Fruit fly (Drosophila melanogaster) whole organism: ENCODE measurements around the gene Rab1.

Experiments
- CG8478 ChIP-seq: fragments of >200 bp; optimal IDR thresholded peaks from 2 replicates; lab custom pipeline; 2018; ENCODE audit warnings: inconsistent platforms
- Dll ChIP-seq: fragments of >200 bp; optimal IDR thresholded peaks from 2 replicates; lab custom pipeline; 2017
- EcR ChIP-seq, 2 experiments: fragments of >200 bp; optimal IDR thresholded peaks; 2 replicates each; lab custom pipeline; 2017; ENCODE audit warnings: missing biosample characterization in 2 of 2, missing genetic modification characterization in 2 of 2, missing genetic modification reagents in 2 of 2
- pan ChIP-seq: fragments of >200 bp; optimal IDR thresholded peaks from 2 replicates; lab custom pipeline; 2017
- psq ChIP-seq: fragments of >200 bp; optimal IDR thresholded peaks from 2 replicates; lab custom pipeline; 2017
- usp ChIP-seq: fragments of >200 bp; optimal IDR thresholded peaks from 2 replicates; lab custom pipeline; 2017; ENCODE audit warnings: missing biosample characterization, missing genetic modification characterization, mixed read lengths

Gene Rab1

DNA sequence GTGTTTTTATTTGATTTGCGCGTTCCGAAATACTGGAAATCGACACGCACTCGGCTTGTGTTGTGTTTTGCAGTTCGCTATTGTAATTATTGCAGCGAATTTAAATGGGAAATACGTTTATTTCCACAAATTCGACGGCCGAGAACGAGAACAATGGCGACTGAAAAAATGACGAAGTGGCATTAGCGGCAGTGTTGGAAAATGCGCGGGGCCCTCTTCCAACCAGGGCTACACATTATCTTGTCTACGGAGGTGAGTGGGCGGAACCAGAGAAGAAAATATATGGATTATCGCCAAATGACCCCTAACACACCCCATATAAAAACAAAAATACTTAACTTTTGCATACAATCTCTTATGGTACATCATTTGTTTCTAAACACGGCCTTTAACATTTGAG lies at the start of gene Rab1:
Gene Rab1, minus strand, starts transcription at position 188 of the 400 bp plus-strand sequence.
- TF ChIP-seq Dll (lab: Kevin White, UChicago) (no peak), psq (lab: Kevin White, UChicago) (no peak), EcR (GFP tag; optimal IDR thresholded peaks at IDR 0.05; lab: Kevin White, UChicago) (no peak), CG8478 (lab: Kevin White, UChicago) (no peak), pan (lab: Kevin White, UChicago) (no peak), usp (GFP tag; lab: Kevin White, UChicago) (no peak)

DNA sequence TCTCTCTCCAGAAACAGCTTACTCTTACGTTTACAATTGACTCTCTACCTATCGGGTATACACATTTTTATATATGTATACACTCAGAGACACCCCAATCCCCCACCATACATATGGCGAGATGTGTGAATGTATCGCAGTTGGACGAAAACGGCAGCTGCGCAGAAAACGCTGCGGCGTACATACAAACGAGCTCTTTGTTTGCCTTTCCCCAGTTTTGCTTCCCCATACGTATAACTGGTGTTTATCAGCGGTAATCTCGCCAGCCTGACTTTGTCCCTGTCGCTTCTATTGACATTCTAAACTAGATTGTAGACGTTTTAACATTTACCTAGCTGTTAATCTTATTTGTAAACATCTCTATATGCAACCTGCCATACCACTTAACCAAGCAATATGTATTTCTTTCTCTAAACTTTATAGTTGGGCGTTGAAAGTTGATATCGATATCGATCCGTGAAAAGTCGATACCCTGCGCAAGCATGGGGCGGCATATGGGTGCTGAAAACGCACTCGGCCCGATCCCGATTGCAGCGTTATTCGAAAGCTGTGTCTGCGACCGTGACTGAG lies 28.6 kb upstream of the Rab1 start:
- TF ChIP-seq EcR (GFP tag; optimal IDR thresholded peaks at IDR 0.05; lab: Kevin White, UChicago): no peak
- no peak for TF ChIP-seq psq (lab: Kevin White, UChicago)
- no peak for TF ChIP-seq CG8478 (lab: Kevin White, UChicago)
- no peak for TF ChIP-seq pan (lab: Kevin White, UChicago)
- no peak for TF ChIP-seq Dll (lab: Kevin White, UChicago)
- TF ChIP-seq usp (GFP tag; lab: Kevin White, UChicago): no peak

DNA sequence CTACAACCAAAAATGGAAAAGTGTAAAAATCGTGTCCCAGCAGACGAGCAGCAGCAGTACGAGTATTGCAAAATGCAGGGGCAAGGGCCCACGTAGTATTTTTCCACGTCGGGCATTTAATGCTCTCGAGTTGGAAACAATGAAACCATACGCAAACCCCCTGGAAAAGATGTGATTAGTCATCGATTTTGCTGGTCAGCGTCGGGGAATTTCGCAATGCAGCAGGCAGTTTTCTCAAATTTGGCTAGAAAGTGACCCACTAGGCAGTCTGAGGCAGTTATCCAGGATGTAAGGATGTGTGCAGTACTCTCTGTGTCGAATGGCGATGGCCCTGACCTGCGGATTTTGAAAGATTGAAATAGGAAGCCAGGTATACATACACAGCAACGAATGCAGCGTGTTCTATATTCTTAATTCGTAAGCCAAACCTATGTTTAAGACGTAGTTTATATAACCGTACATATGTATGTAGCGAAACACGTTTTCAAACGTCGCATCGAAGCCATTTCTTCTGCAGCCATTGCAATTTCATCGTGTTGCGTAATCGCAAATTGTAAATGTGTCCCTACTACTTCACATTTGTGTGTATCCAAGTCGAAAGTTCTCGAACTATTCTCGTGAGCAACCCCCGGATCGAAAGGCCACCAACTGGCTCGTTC lies 28.0 kb upstream of the Rab1 start:
- TF ChIP-seq usp (GFP tag; lab: Kevin White, UChicago) (no peak), CG8478 (lab: Kevin White, UChicago) (no peak), EcR (GFP tag; optimal IDR thresholded peaks at IDR 0.05; lab: Kevin White, UChicago) (no peak), Dll (lab: Kevin White, UChicago) (no peak), pan (lab: Kevin White, UChicago) (no peak), psq (lab: Kevin White, UChicago) (no peak)

DNA sequence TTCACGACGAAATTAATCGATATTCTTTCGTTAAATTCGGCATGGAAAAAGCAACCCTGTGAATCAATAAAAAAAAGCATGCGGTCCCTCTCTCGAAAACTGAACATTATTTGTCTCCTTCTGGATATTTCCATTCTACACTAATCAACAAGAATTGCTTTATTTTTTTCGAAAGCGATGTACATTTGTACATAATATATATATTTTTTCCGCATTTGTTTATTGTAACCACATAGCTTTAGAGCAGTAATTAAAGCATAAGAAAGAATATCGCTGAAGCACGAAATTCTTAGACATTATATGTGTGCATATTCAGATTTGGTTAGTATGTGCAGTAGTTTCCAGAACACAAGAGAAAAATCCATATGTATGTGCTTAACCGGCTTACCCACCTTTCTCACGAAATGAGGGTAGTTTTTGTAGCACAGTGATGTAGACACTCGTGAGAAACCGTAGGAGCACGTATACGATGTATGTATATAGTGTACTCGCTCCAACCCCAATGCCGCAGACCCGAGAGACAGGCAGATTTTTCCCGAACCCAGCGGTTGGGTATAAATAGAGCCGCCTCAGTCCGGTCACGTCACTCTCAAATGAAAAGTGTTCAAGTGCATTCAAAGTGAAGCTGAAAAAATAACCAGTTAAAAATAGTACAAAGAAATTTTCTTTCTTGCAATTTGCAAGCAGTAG lies 27.3 kb upstream of the Rab1 start:
- TF ChIP-seq EcR (GFP tag; optimal IDR thresholded peaks at IDR 0.05; lab: Kevin White, UChicago) (no peak), CG8478 (lab: Kevin White, UChicago) (peak; percentile 16)

DNA sequence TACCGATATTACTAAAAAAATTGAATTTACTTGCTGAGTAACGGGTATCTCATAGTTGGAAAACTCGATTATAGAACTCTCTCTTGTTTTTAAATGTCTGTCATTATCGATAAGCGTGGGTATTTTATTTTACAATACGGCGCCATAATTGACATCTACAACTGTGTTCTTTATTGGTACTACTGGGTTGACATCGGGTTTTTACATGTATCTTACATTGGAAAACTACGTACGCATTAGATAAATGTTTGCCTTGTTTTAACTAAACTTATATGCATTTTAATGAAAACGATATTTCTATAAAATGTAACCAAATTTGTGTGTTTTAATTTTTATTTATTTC lies 26.8 kb upstream of the Rab1 start:
- no peak for TF ChIP-seq CG8478 (lab: Kevin White, UChicago)
- TF ChIP-seq Dll (lab: Kevin White, UChicago): no peak
- TF ChIP-seq EcR (GFP tag; optimal IDR thresholded peaks at IDR 0.05; lab: Kevin White, UChicago): no peak
- no peak for TF ChIP-seq psq (lab: Kevin White, UChicago)
- TF ChIP-seq usp (GFP tag; lab: Kevin White, UChicago): no peak
- no peak for TF ChIP-seq pan (lab: Kevin White, UChicago)

DNA sequence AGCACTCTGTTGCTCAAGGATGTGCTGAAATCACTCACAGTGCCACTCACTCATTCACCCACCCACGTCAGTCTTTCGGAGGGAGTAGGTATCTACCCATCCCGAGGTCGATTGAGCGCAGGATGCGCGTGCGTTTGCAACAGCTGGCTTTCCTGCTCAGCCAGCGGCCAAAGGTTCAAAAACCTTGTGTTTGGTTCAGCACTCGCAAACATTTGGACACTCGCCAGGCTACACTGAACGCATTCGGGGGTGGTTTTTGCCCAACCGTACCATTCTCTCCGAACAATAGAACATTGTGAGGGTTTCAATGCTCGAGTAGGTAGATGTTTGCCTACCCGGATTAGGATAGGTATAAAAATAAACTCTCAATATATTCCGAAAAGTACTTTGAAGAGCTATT lies 26.1 kb upstream of the Rab1 start:
- no peak for TF ChIP-seq pan (lab: Kevin White, UChicago)
- TF ChIP-seq CG8478 (lab: Kevin White, UChicago): no peak

DNA sequence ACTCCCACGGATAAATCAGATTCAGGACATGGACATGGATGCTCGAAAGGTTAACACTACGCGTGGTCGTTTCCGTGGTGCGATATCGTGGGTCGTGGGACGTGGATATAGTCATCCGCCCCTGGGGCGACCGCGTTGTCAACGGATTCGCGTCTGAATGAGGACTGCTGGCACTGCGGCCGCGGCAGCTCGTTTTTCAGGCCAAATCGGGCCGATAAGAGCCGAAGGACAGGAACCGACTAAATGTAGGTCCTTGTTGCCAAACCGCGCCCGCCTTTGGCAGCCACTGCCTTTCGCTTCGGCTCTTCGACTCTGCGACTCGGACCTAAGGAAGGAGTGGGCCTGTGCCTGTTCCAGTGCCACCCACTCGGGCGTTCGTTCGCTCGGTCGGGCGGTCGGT lies 25.0 kb upstream of the Rab1 start, which contains the start of gene SIFaR:
Gene SIFaR, minus strand, starts transcription at position 166 of the 400 bp plus-strand sequence.
- no peak for TF ChIP-seq CG8478 (lab: Kevin White, UChicago)

DNA sequence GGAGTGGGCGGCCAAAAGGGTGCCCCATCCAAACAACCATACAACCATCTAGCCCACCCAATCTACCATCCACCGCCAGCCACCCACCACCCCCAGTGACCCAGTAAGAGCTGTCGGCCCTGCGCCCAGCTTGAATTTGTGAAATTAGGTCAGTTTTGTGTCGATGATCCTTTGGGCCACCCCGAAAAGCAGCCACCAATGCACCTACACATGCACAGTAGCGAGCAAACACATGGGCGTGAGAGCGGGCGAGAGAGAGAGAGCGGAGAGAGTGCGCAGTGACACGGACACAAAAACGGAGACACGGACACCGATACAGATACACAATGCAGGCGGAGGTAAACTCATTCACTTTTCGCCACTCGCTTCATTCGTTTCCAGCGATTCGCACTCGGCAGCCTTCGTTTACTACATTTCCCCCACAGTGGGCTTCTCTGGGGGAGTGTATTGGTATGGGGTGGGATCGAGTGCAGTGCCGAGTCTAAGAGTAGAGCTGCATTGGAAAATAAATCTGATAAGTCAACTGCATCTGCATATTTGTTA lies 20.3 kb upstream of the Rab1 start:
- TF ChIP-seq CG8478 (lab: Kevin White, UChicago): no peak
- no peak for TF ChIP-seq EcR (GFP tag; optimal IDR thresholded peaks at IDR 0.05; lab: Kevin White, UChicago)
- no peak for TF ChIP-seq Dll (lab: Kevin White, UChicago)
- no peak for TF ChIP-seq pan (lab: Kevin White, UChicago)
- no peak for TF ChIP-seq usp (GFP tag; lab: Kevin White, UChicago)
- TF ChIP-seq psq (lab: Kevin White, UChicago): no peak

DNA sequence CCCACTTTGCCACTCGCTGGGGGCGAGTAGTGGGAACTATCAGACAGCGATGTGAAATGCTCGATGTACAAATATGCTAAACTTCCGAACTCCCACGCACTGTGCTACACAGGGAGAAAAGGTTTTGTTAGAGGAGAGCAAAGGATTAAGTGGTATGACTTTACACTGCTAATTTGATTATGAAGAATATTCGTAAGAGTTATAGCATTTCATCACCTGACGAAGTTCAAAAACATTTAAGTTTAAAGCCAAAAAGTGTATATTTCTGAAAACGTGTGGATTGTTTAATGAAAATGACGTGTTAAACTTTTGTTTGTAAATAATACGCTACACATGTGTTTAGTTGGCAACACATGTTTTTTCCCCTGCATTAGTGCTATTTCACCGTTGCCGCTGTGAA lies 19.6 kb upstream of the Rab1 start:
- TF ChIP-seq usp (GFP tag; lab: Kevin White, UChicago) (no peak), CG8478 (lab: Kevin White, UChicago) (no peak), Dll (lab: Kevin White, UChicago) (no peak), psq (lab: Kevin White, UChicago) (no peak), EcR (GFP tag; optimal IDR thresholded peaks at IDR 0.05; lab: Kevin White, UChicago) (no peak), pan (lab: Kevin White, UChicago) (no peak)

DNA sequence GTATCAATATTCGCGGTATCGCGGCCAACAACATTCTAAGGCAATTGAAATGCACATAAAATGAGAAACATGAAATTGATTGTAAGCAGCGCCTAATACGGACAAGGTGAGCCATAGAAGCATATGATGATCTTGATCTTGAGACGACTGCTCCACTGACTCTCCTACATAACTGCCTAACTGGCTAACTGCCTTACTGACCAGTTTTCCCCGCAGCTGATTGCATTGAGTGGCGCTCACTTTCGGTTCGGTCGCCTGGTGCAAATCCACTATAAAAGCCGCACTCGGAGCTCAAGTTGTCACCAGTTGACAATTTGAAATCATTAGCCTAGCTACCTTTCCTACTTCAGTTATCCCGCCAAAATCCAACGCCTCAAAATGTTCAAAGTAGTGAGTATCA lies 14.0 kb upstream of the Rab1 start, which contains the start of gene CG17298:
Gene CG17298, plus strand, starts transcription at position 301 of the 400 bp plus-strand sequence.
- no peak for TF ChIP-seq CG8478 (lab: Kevin White, UChicago)
- no peak for TF ChIP-seq usp (GFP tag; lab: Kevin White, UChicago)
- TF ChIP-seq EcR (GFP tag; optimal IDR thresholded peaks at IDR 0.05; lab: Kevin White, UChicago): no peak
- no peak for TF ChIP-seq psq (lab: Kevin White, UChicago)
- no peak for TF ChIP-seq Dll (lab: Kevin White, UChicago)
- no peak for TF ChIP-seq pan (lab: Kevin White, UChicago)

DNA sequence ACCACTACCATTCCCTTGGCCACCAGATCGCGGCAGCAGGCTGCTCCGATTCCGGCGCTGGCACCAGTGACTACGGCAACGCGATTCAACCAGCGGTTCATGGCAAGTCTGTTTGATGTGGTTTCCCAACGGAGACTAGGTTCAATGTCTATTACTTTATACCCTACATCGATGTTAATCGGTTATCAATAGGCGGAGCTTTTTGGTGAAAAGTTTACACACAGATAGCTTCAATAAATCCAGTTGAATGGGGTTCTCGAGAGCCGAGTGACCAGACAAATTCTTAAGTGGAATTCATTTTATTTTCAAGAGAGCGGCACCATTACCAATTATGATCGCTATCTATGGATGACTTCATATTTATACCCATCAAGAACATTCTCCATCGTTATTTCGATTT lies 7.3 kb upstream of the Rab1 start, which contains the start of gene CG3301:
Gene CG3301, minus strand, starts transcription at position 139 of the 400 bp plus-strand sequence.
- TF ChIP-seq Dll (lab: Kevin White, UChicago) (no peak), pan (lab: Kevin White, UChicago) (no peak), usp (GFP tag; lab: Kevin White, UChicago) (no peak), psq (lab: Kevin White, UChicago) (no peak), EcR (GFP tag; optimal IDR thresholded peaks at IDR 0.05; lab: Kevin White, UChicago) (no peak), CG8478 (lab: Kevin White, UChicago) (no peak)
